Worm (Caenorhabditis elegans) whole organism, L4 larva: ENCODE results near the gene gldi-10.
A peak's percentile ranks its signal among the peaks of the same experiment; 100 is the strongest.

Experiments used
- F10B5.3 ChIP-seq: sonication (generic microtip); optimal IDR thresholded peaks from 2 replicates; lab custom pipeline; 2016; ENCODE audit warnings: mild to moderate bottlenecking, missing genetic modification characterization, missing compliant biosample characterization
- F37D6.2 ChIP-seq: sonication (generic microtip); optimal IDR thresholded peaks from 2 replicates; lab custom pipeline; 2016; ENCODE audit warnings: mild to moderate bottlenecking, missing genetic modification characterization, missing compliant biosample characterization
- F44E2.7 ChIP-seq: fragments of 200-800 bp; sonication (Bioruptor generic); IDR thresholded peaks from 2 replicates; pipeline ENCODE4 v2.1.2; 2022; ENCODE audit warnings: missing genetic modification characterization, missing compliant biosample characterization
- R02D3.7 ChIP-seq: fragments of 150-350 bp; sonication (generic microtip); optimal IDR thresholded peaks from 3 replicates; lab custom pipeline; 2014; ENCODE audit warnings: missing biosample characterization, missing genetic modification characterization
- T20F7.1 ChIP-seq: fragments of 200-800 bp; sonication (Bioruptor generic); optimal IDR thresholded peaks from 2 replicates; lab custom pipeline; 2018; ENCODE audit warnings: mild to moderate bottlenecking, missing genetic modification characterization, missing compliant biosample characterization
- T26A8.4 ChIP-seq: fragments of 200-800 bp; sonication (Bioruptor generic); IDR thresholded peaks from 2 replicates; pipeline ENCODE4 v1.3.6; 2022; ENCODE audit warnings: missing genetic modification characterization, missing compliant biosample characterization
- Y105C5A.15 ChIP-seq: fragments of 200-800 bp; sonication (Bioruptor generic); IDR thresholded peaks from 2 replicates; pipeline ENCODE4 v1.3.6; 2022; ENCODE audit warnings: missing genetic modification characterization, missing compliant biosample characterization
- Y48G9A.11 ChIP-seq: fragments of 200-800 bp; sonication (Bioruptor generic); IDR thresholded peaks from 2 replicates; pipeline ENCODE4 v1.3.6; 2022; ENCODE audit warnings: missing genetic modification reagents, missing genetic modification characterization, missing compliant biosample characterization
- Y5F2A.4 ChIP-seq: fragments of 200-800 bp; sonication (Bioruptor generic); optimal IDR thresholded peaks from 2 replicates; lab custom pipeline; 2018; ENCODE audit warnings: mild to moderate bottlenecking, missing genetic modification characterization, missing compliant biosample characterization
- ZK337.2 ChIP-seq: fragments of 200-800 bp; sonication (Bioruptor generic); IDR thresholded peaks from 2 replicates; pipeline ENCODE4 v1.3.6; 2022; ENCODE audit warnings: missing genetic modification reagents, missing genetic modification characterization, missing compliant biosample characterization
- aly-2 ChIP-seq: sonication (generic microtip); optimal IDR thresholded peaks from 2 replicates; lab custom pipeline; 2018; ENCODE audit warnings: missing biosample characterization, missing genetic modification characterization
- ama-1 ChIP-seq: fragments of 150-350 bp; optimal IDR thresholded peaks from 2 replicates; lab custom pipeline; 2014; ENCODE audit warnings: inconsistent platforms, mixed read lengths
- attf-4 ChIP-seq: sonication (generic microtip); optimal IDR thresholded peaks from 3 replicates; lab custom pipeline; 2017; ENCODE audit warnings: missing biosample characterization, missing genetic modification characterization
- ceh-20 ChIP-seq: fragments of 200-800 bp; sonication (Bioruptor generic); IDR thresholded peaks from 2 replicates; pipeline ENCODE4 v1.3.6; 2022; ENCODE audit warnings: missing genetic modification reagents, missing genetic modification characterization, missing compliant biosample characterization
- ceh-32 ChIP-seq: sonication (generic microtip); optimal IDR thresholded peaks from 2 replicates; lab custom pipeline; 2016; ENCODE audit warnings: mild to moderate bottlenecking, missing genetic modification characterization, missing compliant biosample characterization; ENCODE audit not compliant: poor library complexity
- ceh-44 ChIP-seq: fragments of 200-800 bp; sonication (Bioruptor generic); IDR thresholded peaks from 2 replicates; pipeline ENCODE4 v1.3.6; 2022; ENCODE audit warnings: missing genetic modification reagents, missing genetic modification characterization, missing compliant biosample characterization
- ceh-62 ChIP-seq: sonication (generic microtip); optimal IDR thresholded peaks from 2 replicates; lab custom pipeline; 2017; ENCODE audit warnings: missing biosample characterization, missing genetic modification characterization
- cey-2 ChIP-seq: sonication (generic microtip); optimal IDR thresholded peaks from 3 replicates; lab custom pipeline; 2017; ENCODE audit warnings: missing genetic modification characterization, mild to moderate bottlenecking, missing compliant biosample characterization, antibody characterized with exemption, borderline replicate concordance; ENCODE audit not compliant: insufficient read depth
- daf-12 ChIP-seq: fragments of 150-350 bp; optimal IDR thresholded peaks from 2 replicates; lab custom pipeline; 2014; ENCODE audit warnings: missing biosample characterization, missing genetic modification reagents, missing genetic modification characterization
- daf-16 ChIP-seq, 3 experiments: sonication (generic microtip); optimal IDR thresholded peaks; 2 replicates each; lab custom pipeline; 2016 to 2017; ENCODE audit warnings: missing genetic modification characterization in 3 of 3, missing genetic modification reagents in 3 of 3, mild to moderate bottlenecking in 2 of 3, missing compliant biosample characterization in 2 of 3, missing biosample characterization in 1 of 3, moderate library complexity in 1 of 3
- daf-8 ChIP-seq: fragments of 200-800 bp; sonication (Bioruptor generic); IDR thresholded peaks from 2 replicates; pipeline ENCODE4 v1.3.6; 2022; ENCODE audit warnings: missing genetic modification characterization, missing compliant biosample characterization
- dmd-9 ChIP-seq: fragments of 200-800 bp; sonication (Bioruptor generic); IDR thresholded peaks from 2 replicates; pipeline ENCODE4 v1.3.6; 2022; ENCODE audit warnings: missing genetic modification reagents, missing genetic modification characterization, missing compliant biosample characterization
- duxl-1 ChIP-seq: sonication (generic microtip); optimal IDR thresholded peaks from 2 replicates; lab custom pipeline; 2016; ENCODE audit warnings: mild to moderate bottlenecking, missing genetic modification characterization, moderate library complexity, missing compliant biosample characterization; ENCODE audit not compliant: poor library complexity
- egl-43 ChIP-seq: fragments of 200-800 bp; sonication (Bioruptor generic); IDR thresholded peaks from 2 replicates; pipeline ENCODE4 v1.3.6; 2022; ENCODE audit warnings: missing genetic modification reagents, missing genetic modification characterization, missing compliant biosample characterization
- fos-1 ChIP-seq: fragments of 150-350 bp; optimal IDR thresholded peaks from 2 replicates; lab custom pipeline; 2014; ENCODE audit warnings: missing biosample characterization, missing genetic modification characterization
- hif-1 ChIP-seq, 2 experiments: sonication (generic microtip); optimal IDR thresholded peaks; 2 replicates each; lab custom pipeline; 2016 to 2017; ENCODE audit warnings: missing compliant biosample characterization in 2 of 2, missing genetic modification characterization in 2 of 2, missing genetic modification reagents in 2 of 2, missing genotype in 2 of 2, mild to moderate bottlenecking in 1 of 2
- hlh-11 ChIP-seq: fragments of 200-800 bp; sonication (Bioruptor generic); optimal IDR thresholded peaks from 2 replicates; lab custom pipeline; 2018; ENCODE audit warnings: mild to moderate bottlenecking, missing genetic modification characterization, missing compliant biosample characterization
- lin-1 ChIP-seq: fragments of 200-800 bp; sonication (Bioruptor generic); IDR thresholded peaks from 2 replicates; pipeline ENCODE4 v1.3.6; 2022; ENCODE audit warnings: missing genetic modification reagents, missing genetic modification characterization, missing compliant biosample characterization
- lin-13 ChIP-seq: fragments of 150-350 bp; optimal IDR thresholded peaks from 2 replicates; lab custom pipeline; 2014; ENCODE audit warnings: missing biosample characterization, missing genetic modification reagents, missing genetic modification characterization
- lin-29 ChIP-seq: fragments of 200-800 bp; sonication (Bioruptor generic); IDR thresholded peaks from 2 replicates; pipeline ENCODE4 v1.3.6; 2022; ENCODE audit warnings: missing genetic modification reagents, missing genetic modification characterization, missing compliant biosample characterization
- lin-38 ChIP-seq: fragments of 200-800 bp; sonication (Bioruptor generic); IDR thresholded peaks from 2 replicates; pipeline ENCODE4 v1.3.6; 2022; ENCODE audit warnings: missing genetic modification reagents, missing genetic modification characterization, missing compliant biosample characterization
- lsy-2 ChIP-seq, 2 experiments: fragments of 150-350 bp in 1 of 2; sonication (generic microtip) in 1 of 2; optimal IDR thresholded peaks; 2 replicates each; lab custom pipeline; 2014 to 2017; ENCODE audit warnings: missing biosample characterization in 2 of 2, missing genetic modification characterization in 2 of 2
- madf-5 ChIP-seq, 2 experiments: fragments of 200-800 bp; sonication (Bioruptor generic); IDR thresholded peaks; 2 replicates each; pipeline ENCODE4 v1.3.6; 2022; ENCODE audit warnings: missing compliant biosample characterization in 2 of 2, missing genetic modification characterization in 2 of 2
- mep-1 ChIP-seq: fragments of 150-350 bp; sonication (generic microtip); optimal IDR thresholded peaks from 3 replicates; lab custom pipeline; 2014; ENCODE audit warnings: missing biosample characterization, missing genetic modification characterization
- mes-2 ChIP-seq: sonication (generic microtip); optimal IDR thresholded peaks from 2 replicates; lab custom pipeline; 2016; ENCODE audit warnings: missing genotype, mild to moderate bottlenecking, missing genetic modification characterization, missing compliant biosample characterization; ENCODE audit not compliant: poor library complexity, severe bottlenecking
- nhr-41 ChIP-seq: fragments of 200-800 bp; sonication (Bioruptor generic); IDR thresholded peaks from 2 replicates; pipeline ENCODE4 v1.3.6; 2022; ENCODE audit warnings: missing genetic modification reagents, missing genetic modification characterization, missing compliant biosample characterization
- nhr-6 ChIP-seq: fragments of 150-350 bp; optimal IDR thresholded peaks from 2 replicates; lab custom pipeline; 2014; ENCODE audit warnings: missing biosample characterization, missing genetic modification characterization
- nhr-77 ChIP-seq: fragments of 150-350 bp; optimal IDR thresholded peaks from 2 replicates; lab custom pipeline; 2014; ENCODE audit warnings: missing biosample characterization, missing genetic modification characterization
- php-3 ChIP-seq: fragments of 200-800 bp; sonication (Bioruptor generic); IDR thresholded peaks from 2 replicates; pipeline ENCODE4 v1.3.6; 2022; ENCODE audit warnings: missing genetic modification reagents, missing genetic modification characterization, missing compliant biosample characterization
- rbr-2 ChIP-seq: sonication (generic microtip); optimal IDR thresholded peaks from 2 replicates; lab custom pipeline; 2016; ENCODE audit warnings: missing genotype, missing genetic modification characterization, missing compliant biosample characterization
- saeg-2 ChIP-seq: fragments of 200-800 bp; sonication (Bioruptor generic); IDR thresholded peaks from 2 replicates; pipeline ENCODE4 v1.3.6; 2022; ENCODE audit warnings: missing genetic modification reagents, missing genetic modification characterization, missing compliant biosample characterization
- sdz-12 ChIP-seq: fragments of 200-800 bp; sonication (Bioruptor generic); optimal IDR thresholded peaks from 2 replicates; lab custom pipeline; 2018; ENCODE audit warnings: mild to moderate bottlenecking, missing genetic modification characterization, missing compliant biosample characterization
- skn-1 ChIP-seq: fragments of 150-350 bp; optimal IDR thresholded peaks from 2 replicates; lab custom pipeline; 2014; ENCODE audit warnings: missing biosample characterization, missing genetic modification characterization
- snpc-4 ChIP-seq: fragments of 150-350 bp; optimal IDR thresholded peaks from 2 replicates; lab custom pipeline; 2014; ENCODE audit warnings: missing biosample characterization, missing genetic modification characterization
- tra-1 ChIP-seq: fragments of 200-800 bp; sonication (Bioruptor generic); IDR thresholded peaks from 2 replicates; pipeline ENCODE4 v1.3.6; 2022; ENCODE audit warnings: missing genetic modification reagents, missing genetic modification characterization, missing compliant biosample characterization
- unc-130 ChIP-seq: sonication (generic microtip); optimal IDR thresholded peaks from 2 replicates; lab custom pipeline; 2016; ENCODE audit warnings: missing genetic modification reagents, missing genetic modification characterization, missing compliant biosample characterization
- unc-39 ChIP-seq: sonication (generic microtip); optimal IDR thresholded peaks from 2 replicates; lab custom pipeline; 2017; ENCODE audit warnings: missing biosample characterization, missing genetic modification characterization
- unc-62 ChIP-seq, 3 experiments: fragments of 150-350 bp in 1 of 3; sonication (generic microtip); optimal IDR thresholded peaks in 2 of 3; peaks in 1 of 3; 1 replicate in 1 of 3; 2 replicates in 2 of 3; lab custom pipeline; 2014 to 2017; ENCODE audit warnings: missing biosample characterization in 3 of 3, missing genetic modification characterization in 3 of 3, missing genetic modification reagents in 3 of 3, missing genotype in 1 of 3
- vab-7 ChIP-seq: fragments of 200-800 bp; sonication (Bioruptor generic); IDR thresholded peaks from 2 replicates; pipeline ENCODE4 v1.3.6; 2022; ENCODE audit warnings: missing genetic modification reagents, missing genetic modification characterization, missing compliant biosample characterization
- zag-1 ChIP-seq: fragments of 150-350 bp; optimal IDR thresholded peaks from 2 replicates; lab custom pipeline; 2014; ENCODE audit warnings: missing biosample characterization, missing genetic modification characterization
- zfp-2 ChIP-seq: sonication (generic microtip); optimal IDR thresholded peaks from 2 replicates; lab custom pipeline; 2016; ENCODE audit warnings: mild to moderate bottlenecking, missing genetic modification characterization, missing compliant biosample characterization

gldi-10 gene

ce11 chrIV:9118348-9118747 lies 19.3 kb downstream of the gldi-10 start (continued):
- TF ChIP-seq daf-12 (tag; lab: Kevin White, UChicago), result no peak
- TF ChIP-seq unc-130 (GFP tag; lab: Kevin White, UChicago), result no peak
- TF ChIP-seq unc-62 (GFP tag; optimal IDR thresholded peaks at IDR 0.05 in 1 of 2; lab: Kevin White, UChicago), result peak in 1 of 2 experiments; percentile 86
- no peak for TF ChIP-seq unc-62 (tag; optimal IDR thresholded peaks at IDR 0.05; lab: Kevin White, UChicago)
- TF ChIP-seq php-3 (GFP tag; lab: Robert Waterston, UW), result no peak
- TF ChIP-seq dmd-9 (GFP tag; lab: Robert Waterston, UW), result no peak
- TF ChIP-seq lin-1 (GFP tag; lab: Robert Waterston, UW), result no peak
- no peak for TF ChIP-seq zag-1 (tag; lab: Kevin White, UChicago)
- no peak for TF ChIP-seq skn-1 (tag; lab: Kevin White, UChicago)
- TF ChIP-seq ceh-32 (tag; lab: Kevin White, UChicago), result no peak
- TF ChIP-seq lin-13, result no peak
- no peak for TF ChIP-seq aly-2 (tag; lab: Kevin White, UChicago)
- TF ChIP-seq nhr-41 (GFP tag; lab: Robert Waterston, UW), result no peak
- TF ChIP-seq R02D3.7 (tag; lab: Kevin White, UChicago), result no peak
- no peak for TF ChIP-seq tra-1
- TF ChIP-seq nhr-77, result peak; percentile 0
- no peak for TF ChIP-seq snpc-4 (tag; lab: Kevin White, UChicago)
- no peak for TF ChIP-seq F44E2.7 (GFP tag; lab: Robert Waterston, UW)
- TF ChIP-seq cey-2 (tag; lab: Kevin White, UChicago), result no peak
- no peak for TF ChIP-seq attf-4 (tag; lab: Kevin White, UChicago)
- no peak for TF ChIP-seq Y5F2A.4 (GFP tag; lab: Kevin White, UChicago)
- TF ChIP-seq mep-1 (tag; lab: Kevin White, UChicago), result peak; percentile 53
- TF ChIP-seq ama-1 (lab: Kevin White, UChicago), result peak; percentile 6
- TF ChIP-seq duxl-1 (tag; lab: Kevin White, UChicago), result no peak
- peak; percentile 75 for TF ChIP-seq hlh-11
- no peak for TF ChIP-seq mes-2 (tag; lab: Kevin White, UChicago)
- no peak for TF ChIP-seq zfp-2
- TF ChIP-seq lin-38 (GFP tag; lab: Robert Waterston, UW), result no peak
- TF ChIP-seq ceh-20, result no peak
- TF ChIP-seq ceh-44 (GFP tag; lab: Robert Waterston, UW), result no peak
- TF ChIP-seq madf-5 (GFP tag; IDR thresholded peaks at IDR 0.05; lab: Robert Waterston, UW), result no peak
- no peak for TF ChIP-seq T26A8.4
- TF ChIP-seq lin-29, result no peak
- no peak for TF ChIP-seq saeg-2 (GFP tag; lab: Robert Waterston, UW)
- TF ChIP-seq ZK337.2 (GFP tag; lab: Robert Waterston, UW), result no peak
- TF ChIP-seq rbr-2 (tag; lab: Kevin White, UChicago), result no peak
- no peak for TF ChIP-seq unc-39 (tag; lab: Kevin White, UChicago)
- TF ChIP-seq nhr-6, result no peak
- TF ChIP-seq hif-1 (tag; optimal IDR thresholded peaks at IDR 0.05; lab: Kevin White, UChicago), result no peak
- no peak for TF ChIP-seq sdz-12 (GFP tag; lab: Kevin White, UChicago)
- TF ChIP-seq egl-43 (GFP tag; lab: Robert Waterston, UW), result no peak
- TF ChIP-seq Y105C5A.15 (GFP tag; lab: Robert Waterston, UW), result no peak
- TF ChIP-seq daf-16 (GFP tag; optimal IDR thresholded peaks at IDR 0.05; lab: Kevin White, UChicago), result no peak
- TF ChIP-seq daf-16 (tag; optimal IDR thresholded peaks at IDR 0.05; lab: Kevin White, UChicago), result peak; percentile 32
- no peak for TF ChIP-seq T20F7.1 (GFP tag; lab: Kevin White, UChicago)
- no peak for TF ChIP-seq ceh-62 (tag; lab: Kevin White, UChicago)
- no peak for TF ChIP-seq F10B5.3
- no peak for TF ChIP-seq fos-1 (tag; lab: Kevin White, UChicago)
- TF ChIP-seq lsy-2 (tag; optimal IDR thresholded peaks at IDR 0.05; lab: Kevin White, UChicago), result no peak
- TF ChIP-seq daf-8 (GFP tag; lab: Robert Waterston, UW), result no peak
- no peak for TF ChIP-seq vab-7 (GFP tag; lab: Robert Waterston, UW)
- TF ChIP-seq F37D6.2 (tag; lab: Kevin White, UChicago), result no peak
- no peak for TF ChIP-seq Y48G9A.11
